Worm (Caenorhabditis elegans) whole organism, L4 larva: ENCODE measurements around the gene gap-1.

Experiments used
- F49E8.2 ChIP-seq: sonication (generic microtip); optimal IDR thresholded peaks from 2 replicates; lab custom pipeline; 2016; ENCODE audit warnings: missing compliant biosample characterization, mild to moderate bottlenecking, missing genetic modification characterization, borderline replicate concordance
- Y105C5A.15 ChIP-seq: fragments of 200-800 bp; sonication (Bioruptor generic); IDR thresholded peaks from 2 replicates; pipeline ENCODE4 v1.3.6; 2022; ENCODE audit warnings: missing genetic modification characterization, missing compliant biosample characterization
- ama-1 ChIP-seq: fragments of 150-350 bp; optimal IDR thresholded peaks from 2 replicates; lab custom pipeline; 2014; ENCODE audit warnings: inconsistent platforms, mixed read lengths
- dpl-1 ChIP-seq: fragments of 150-350 bp; optimal IDR thresholded peaks from 2 replicates; lab custom pipeline; 2014; ENCODE audit warnings: missing biosample characterization, missing genetic modification reagents, missing genetic modification characterization
- hif-1 ChIP-seq, 2 experiments: sonication (generic microtip); optimal IDR thresholded peaks; 2 replicates each; lab custom pipeline; 2016 to 2017; ENCODE audit warnings: missing compliant biosample characterization in 2 of 2, missing genetic modification characterization in 2 of 2, missing genetic modification reagents in 2 of 2, missing genotype in 2 of 2, mild to moderate bottlenecking in 1 of 2
- jun-1 ChIP-seq: fragments of 150-350 bp; optimal IDR thresholded peaks from 2 replicates; lab custom pipeline; 2014; ENCODE audit warnings: missing biosample characterization, missing genetic modification reagents, missing genetic modification characterization
- lim-7 ChIP-seq: fragments of 200-800 bp; sonication (Bioruptor generic); IDR thresholded peaks from 2 replicates; pipeline ENCODE4 v1.3.6; 2022; ENCODE audit warnings: missing genetic modification characterization, missing compliant biosample characterization
- lin-29 ChIP-seq: fragments of 200-800 bp; sonication (Bioruptor generic); IDR thresholded peaks from 2 replicates; pipeline ENCODE4 v1.3.6; 2022; ENCODE audit warnings: missing genetic modification reagents, missing genetic modification characterization, missing compliant biosample characterization
- mdt-29 ChIP-seq: fragments of 200-800 bp; sonication (Bioruptor generic); IDR thresholded peaks from 2 replicates; pipeline ENCODE4 v1.3.6; 2022; ENCODE audit warnings: missing genetic modification reagents, missing genetic modification characterization, missing compliant biosample characterization
- spr-1 ChIP-seq: sonication (generic microtip); optimal IDR thresholded peaks from 2 replicates; lab custom pipeline; 2016; ENCODE audit warnings: mild to moderate bottlenecking, missing genetic modification characterization, missing compliant biosample characterization

- TF ChIP-seq Y105C5A.15 (no peak), spr-1 (tag; lab: Kevin White, UChicago) (no peak), jun-1 (tag; lab: Kevin White, UChicago) (no peak), lim-7 (GFP tag; lab: Robert Waterston, UW) (no peak), hif-1 (tag; optimal IDR thresholded peaks at IDR 0.05; lab: Kevin White, UChicago) (no peak), lin-29 (GFP tag; lab: Robert Waterston, UW) (no peak), mdt-29 (GFP tag; lab: Robert Waterston, UW) (no peak), dpl-1 (GFP tag; lab: Kevin White, UChicago) (no peak), ama-1 (no peak), F49E8.2 (tag; lab: Kevin White, UChicago) (no peak)
These were observed 20.4 kb downstream of the gap-1 start for ce11 chrX:2212712-2213111.
